Worm (Caenorhabditis elegans): ENCODE data around the gene mdt-20.
"Not testable (repeated sequence)": the region's sequence is repeated elsewhere in the genome, so short reads cannot be mapped to it uniquely, and the experiment has no call there.

- not testable (repeated sequence) for TF ChIP-seq tbx-11 (GFP tag; IDR thresholded peaks at IDR 0.05); ceh-13 (GFP tag; optimal IDR thresholded peaks at IDR 0.05); flt-1 (GFP tag; IDR thresholded peaks at IDR 0.05); B0310.2 (tag; optimal IDR thresholded peaks at IDR 0.05)
These were observed at the start of gene mdt-20 for ce11 chrIV:1187502-1187901.
